Worm (Caenorhabditis elegans) whole organism, L1 larva: ENCODE results near the gene unc-31.
A peak's percentile ranks its signal among the peaks of the same experiment; 100 is the strongest.

Experiments
- F16B12.6 ChIP-seq: fragments of 150-350 bp; optimal IDR thresholded peaks from 2 replicates; lab custom pipeline; 2014; ENCODE audit warnings: missing biosample characterization, missing genetic modification characterization
- Y116A8C.19 ChIP-seq: sonication (generic microtip); optimal IDR thresholded peaks from 2 replicates; lab custom pipeline; 2016; ENCODE audit warnings: missing compliant biosample characterization, missing genetic modification characterization, borderline replicate concordance
- alr-1 ChIP-seq: fragments of 200-800 bp; sonication (Bioruptor generic); optimal IDR thresholded peaks from 2 replicates; lab custom pipeline; 2018; ENCODE audit warnings: borderline replicate concordance, mild to moderate bottlenecking, missing genetic modification characterization, missing compliant biosample characterization
- blmp-1 ChIP-seq: fragments of 150-350 bp; optimal IDR thresholded peaks from 2 replicates; lab custom pipeline; 2014; ENCODE audit warnings: missing biosample characterization, missing genetic modification characterization
- ceh-63 ChIP-seq: fragments of 200-800 bp; sonication (Bioruptor generic); optimal IDR thresholded peaks from 2 replicates; lab custom pipeline; 2018; ENCODE audit warnings: mild to moderate bottlenecking, missing genetic modification characterization, missing compliant biosample characterization
- ceh-82 ChIP-seq, 3 experiments: fragments of 150-350 bp in 1 of 3; sonication (generic microtip) in 2 of 3; optimal IDR thresholded peaks; 2 replicates each; lab custom pipeline; 2014 to 2017; ENCODE audit warnings: missing biosample characterization in 3 of 3, missing genetic modification characterization in 3 of 3
- ceh-88 ChIP-seq: fragments of 200-800 bp; sonication (Bioruptor generic); IDR thresholded peaks from 2 replicates; pipeline ENCODE4 v1.3.6; 2022; ENCODE audit warnings: missing genetic modification characterization, missing compliant biosample characterization
- ces-1 ChIP-seq: fragments of 150-350 bp; optimal IDR thresholded peaks from 2 replicates; lab custom pipeline; 2014; ENCODE audit warnings: missing biosample characterization, missing genetic modification reagents, missing genetic modification characterization
- dpl-1 ChIP-seq, 3 experiments: fragments of 150-350 bp in 2 of 3; sonication (generic microtip) in 1 of 3; optimal IDR thresholded peaks; 2 replicates each; lab custom pipeline; 2014 to 2017; ENCODE audit warnings: missing biosample characterization in 3 of 3, missing genetic modification characterization in 3 of 3, missing genetic modification reagents in 3 of 3
- dsc-1 ChIP-seq: sonication (generic microtip); optimal IDR thresholded peaks from 2 replicates; lab custom pipeline; 2016; ENCODE audit warnings: mild to moderate bottlenecking, missing genetic modification characterization, missing compliant biosample characterization
- efl-1 ChIP-seq, 4 experiments: fragments of 150-350 bp; optimal IDR thresholded peaks in 3 of 4; peaks in 1 of 4; 1 replicate in 1 of 4; 2 replicates in 3 of 4; lab custom pipeline; 2014; ENCODE audit warnings: missing biosample characterization in 2 of 4, missing genetic modification characterization in 2 of 4, missing genetic modification reagents in 2 of 4
- efl-3 ChIP-seq: fragments of 200-800 bp; sonication (Bioruptor generic); optimal IDR thresholded peaks from 2 replicates; lab custom pipeline; 2018; ENCODE audit warnings: mild to moderate bottlenecking, missing genetic modification characterization, missing compliant biosample characterization
- egl-27 ChIP-seq, 2 experiments: fragments of 150-350 bp in 1 of 2; sonication (generic microtip); optimal IDR thresholded peaks; 3 replicates each; lab custom pipeline; 2017 to 2018; ENCODE audit warnings: missing biosample characterization in 2 of 2, missing genetic modification characterization in 2 of 2, missing genetic modification reagents in 2 of 2
- elt-2 ChIP-seq: sonication (generic microtip); optimal IDR thresholded peaks from 2 replicates; lab custom pipeline; 2016; ENCODE audit warnings: missing genetic modification characterization, mild to moderate bottlenecking, inconsistent platforms, missing compliant biosample characterization, missing genetic modification reagents
- ets-5 ChIP-seq: fragments of 200-800 bp; sonication (Bioruptor generic); IDR thresholded peaks from 2 replicates; pipeline ENCODE4 v1.3.6; 2022; ENCODE audit warnings: missing genetic modification characterization, missing compliant biosample characterization
- fkh-10 ChIP-seq: sonication (generic microtip); optimal IDR thresholded peaks from 2 replicates; lab custom pipeline; 2017; ENCODE audit warnings: missing biosample characterization, missing genetic modification reagents, missing genetic modification characterization
- fkh-4 ChIP-seq: sonication (generic microtip); optimal IDR thresholded peaks from 2 replicates; lab custom pipeline; 2016; ENCODE audit warnings: missing compliant biosample characterization, missing genetic modification characterization, borderline replicate concordance
- fkh-8 ChIP-seq: sonication (generic microtip); optimal IDR thresholded peaks from 2 replicates; lab custom pipeline; 2016; ENCODE audit warnings: mild to moderate bottlenecking, missing genetic modification characterization, missing compliant biosample characterization
- grh-1 ChIP-seq: fragments of 200-800 bp; sonication (Bioruptor generic); IDR thresholded peaks from 2 replicates; pipeline ENCODE4 v1.3.6; 2022; ENCODE audit warnings: missing genetic modification reagents, missing genetic modification characterization, missing compliant biosample characterization
- hlh-4 ChIP-seq: sonication (generic microtip); optimal IDR thresholded peaks from 2 replicates; lab custom pipeline; 2016; ENCODE audit warnings: mild to moderate bottlenecking, missing genetic modification characterization, missing compliant biosample characterization
- hpl-2 ChIP-seq: fragments of 150-350 bp; optimal IDR thresholded peaks from 2 replicates; lab custom pipeline; 2014; ENCODE audit warnings: missing biosample characterization, missing genetic modification reagents, missing genetic modification characterization
- isw-1 ChIP-seq: fragments of 200-800 bp; sonication (Bioruptor generic); IDR thresholded peaks from 2 replicates; pipeline ENCODE4 v1.3.6; 2022; ENCODE audit warnings: missing genetic modification characterization, missing compliant biosample characterization
- lin-14 ChIP-seq: fragments of 200-800 bp; sonication (Bioruptor generic); optimal IDR thresholded peaks from 2 replicates; lab custom pipeline; 2018; ENCODE audit warnings: mild to moderate bottlenecking, missing genetic modification characterization, moderate library complexity, missing compliant biosample characterization
- lir-3 ChIP-seq: sonication (generic microtip); optimal IDR thresholded peaks from 2 replicates; lab custom pipeline; 2016; ENCODE audit warnings: mild to moderate bottlenecking, missing genetic modification characterization, moderate library complexity, missing compliant biosample characterization; ENCODE audit not compliant: poor library complexity
- lsy-2 ChIP-seq, 2 experiments: fragments of 150-350 bp; optimal IDR thresholded peaks; 2 replicates each; lab custom pipeline; 2014; ENCODE audit warnings: missing biosample characterization in 2 of 2, missing genetic modification characterization in 2 of 2
- mab-9 ChIP-seq: fragments of 200-800 bp; sonication (Bioruptor generic); IDR thresholded peaks from 2 replicates; pipeline ENCODE4 v1.3.6; 2022; ENCODE audit warnings: missing genetic modification reagents, missing genetic modification characterization, missing compliant biosample characterization
- mef-2 ChIP-seq: fragments of 150-350 bp; optimal IDR thresholded peaks from 2 replicates; lab custom pipeline; 2014; ENCODE audit warnings: missing biosample characterization, missing genetic modification characterization
- mep-1 ChIP-seq: fragments of 150-350 bp; optimal IDR thresholded peaks from 2 replicates; lab custom pipeline; 2014; ENCODE audit warnings: missing biosample characterization, missing genetic modification characterization
- nhr-12 ChIP-seq: sonication (generic microtip); optimal IDR thresholded peaks from 2 replicates; lab custom pipeline; 2017; ENCODE audit warnings: missing biosample characterization, missing genetic modification characterization
- nhr-19 ChIP-seq: fragments of 200-800 bp; sonication (Bioruptor generic); conservative IDR thresholded peaks from 2 replicates; pipeline ENCODE4 v1.3.6; 2022; ENCODE audit warnings: missing genetic modification characterization, missing compliant biosample characterization
- nhr-20 ChIP-seq: sonication (generic microtip); optimal IDR thresholded peaks from 2 replicates; lab custom pipeline; 2016; ENCODE audit warnings: mild to moderate bottlenecking, missing genetic modification characterization, missing compliant biosample characterization
- nhr-28 ChIP-seq: fragments of 150-350 bp; optimal IDR thresholded peaks from 2 replicates; lab custom pipeline; 2014; ENCODE audit warnings: missing biosample characterization, missing genetic modification characterization
- nhr-71 ChIP-seq: sonication (generic microtip); optimal IDR thresholded peaks from 2 replicates; lab custom pipeline; 2016; ENCODE audit warnings: mild to moderate bottlenecking, missing genetic modification characterization, moderate library complexity, missing compliant biosample characterization
- nhr-76 ChIP-seq: sonication (generic microtip); optimal IDR thresholded peaks from 2 replicates; lab custom pipeline; 2017; ENCODE audit warnings: missing biosample characterization, missing genetic modification characterization
- nhr-77 ChIP-seq: fragments of 150-350 bp; optimal IDR thresholded peaks from 2 replicates; lab custom pipeline; 2014; ENCODE audit warnings: missing biosample characterization, missing genetic modification characterization
- nhr-84 ChIP-seq: sonication (generic microtip); optimal IDR thresholded peaks from 2 replicates; lab custom pipeline; 2017; ENCODE audit warnings: missing biosample characterization, missing genetic modification characterization
- pax-3 ChIP-seq: fragments of 200-800 bp; sonication (Bioruptor generic); optimal IDR thresholded peaks from 2 replicates; lab custom pipeline; 2018; ENCODE audit warnings: mild to moderate bottlenecking, missing genetic modification characterization, moderate library complexity, missing compliant biosample characterization
- pqm-1 ChIP-seq: sonication (generic microtip); optimal IDR thresholded peaks from 3 replicates; lab custom pipeline; 2017; ENCODE audit warnings: missing biosample characterization, missing genetic modification characterization
- skn-1 ChIP-seq: fragments of 150-350 bp; optimal IDR thresholded peaks from 2 replicates; lab custom pipeline; 2014; ENCODE audit warnings: missing biosample characterization, missing genetic modification characterization
- snpc-4 ChIP-seq: fragments of 150-350 bp; optimal IDR thresholded peaks from 2 replicates; lab custom pipeline; 2014; ENCODE audit warnings: missing biosample characterization, missing genetic modification characterization
- sptf-1 ChIP-seq: fragments of 150-350 bp; optimal IDR thresholded peaks from 2 replicates; lab custom pipeline; 2014; ENCODE audit warnings: missing biosample characterization, missing genetic modification characterization
- swsn-7 ChIP-seq: sonication (generic microtip); optimal IDR thresholded peaks from 2 replicates; lab custom pipeline; 2016; ENCODE audit warnings: missing genetic modification characterization, missing compliant biosample characterization
- tbx-2 ChIP-seq: sonication (generic microtip); optimal IDR thresholded peaks from 2 replicates; lab custom pipeline; 2016; ENCODE audit warnings: missing genetic modification characterization, missing compliant biosample characterization
- unc-130 ChIP-seq: fragments of 150-350 bp; optimal IDR thresholded peaks from 2 replicates; lab custom pipeline; 2017; ENCODE audit warnings: missing biosample characterization, missing genetic modification characterization, inconsistent platforms
- unc-30 ChIP-seq: sonication (generic microtip); optimal IDR thresholded peaks from 2 replicates; lab custom pipeline; 2017; ENCODE audit warnings: missing biosample characterization, missing genetic modification characterization
- unc-62 ChIP-seq: fragments of 150-350 bp; optimal IDR thresholded peaks from 2 replicates; lab custom pipeline; 2014; ENCODE audit warnings: missing biosample characterization, missing genetic modification reagents, missing genetic modification characterization
- unc-86 ChIP-seq: sonication (generic microtip); optimal IDR thresholded peaks from 2 replicates; lab custom pipeline; 2016; ENCODE audit warnings: missing genetic modification characterization, missing compliant biosample characterization
- unc-98 ChIP-seq: fragments of 200-800 bp; sonication (Bioruptor generic); IDR thresholded peaks from 2 replicates; pipeline ENCODE4 v1.3.6; 2022; ENCODE audit warnings: missing genetic modification characterization, missing compliant biosample characterization
- vab-15 ChIP-seq: sonication (generic microtip); optimal IDR thresholded peaks from 2 replicates; lab custom pipeline; 2017; ENCODE audit warnings: missing genotype, mild to moderate bottlenecking, missing genetic modification characterization, missing compliant biosample characterization
- xbp-1 ChIP-seq: sonication (generic microtip); optimal IDR thresholded peaks from 2 replicates; lab custom pipeline; 2016; ENCODE audit warnings: missing genetic modification characterization, missing compliant biosample characterization

The unc-31 gene

DNA sequence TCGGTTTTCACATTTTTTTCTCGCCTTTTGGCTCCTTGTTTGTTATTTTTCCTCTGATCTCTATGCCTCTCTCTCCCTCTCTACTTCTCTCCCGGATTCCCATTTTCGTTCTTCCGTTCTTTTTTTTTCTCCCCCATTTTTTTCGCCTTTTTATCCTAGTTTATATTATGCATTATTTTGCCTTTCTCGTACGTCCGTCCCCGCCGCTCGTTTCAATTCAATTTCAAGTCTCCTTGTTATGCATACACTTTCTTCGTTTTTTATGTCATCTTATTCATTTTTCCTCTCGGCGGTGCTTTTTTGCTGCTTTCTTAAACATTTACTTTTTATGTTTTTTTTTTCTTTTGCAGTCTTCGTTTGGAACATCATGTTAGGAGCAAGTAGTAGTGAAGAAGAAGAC, at the start of gene unc-31:
Gene unc-31, plus strand, starts transcription at position 349 of the 400 bp plus-strand sequence.
- TF ChIP-seq fkh-10 (peak; percentile 77), unc-30 (tag; lab: Kevin White, UChicago) (no peak), lin-14 (GFP tag; lab: Kevin White, UChicago) (peak; percentile 68)
- TF ChIP-seq, all 84 proteins: peak for 2

DNA sequence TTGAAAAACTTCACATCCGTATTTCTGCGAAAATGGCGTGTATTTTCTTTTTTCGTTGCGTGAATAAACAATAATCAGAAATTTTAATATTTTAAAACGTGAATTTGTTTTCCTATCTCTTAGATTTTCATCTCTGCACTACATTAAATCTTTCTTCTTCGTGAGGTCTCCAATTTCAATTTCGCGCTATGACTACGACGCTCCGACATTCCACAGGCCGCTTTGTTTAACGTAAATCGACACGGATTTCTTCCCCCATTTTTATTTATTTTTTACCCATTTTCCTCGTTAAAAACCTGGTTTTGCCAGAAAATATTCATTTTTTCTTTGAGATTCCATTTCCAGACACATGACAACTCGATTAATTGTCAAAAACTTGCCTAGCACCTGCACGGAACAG, 49.0 kb upstream of the unc-31 start, which contains the start of the genes T23F6.3 and rbd-1:
Gene T23F6.3, minus strand, starts transcription at position 120 of the 400 bp plus-strand sequence.
Gene rbd-1, plus strand, starts transcription at position 346 of the 400 bp plus-strand sequence.
- TF ChIP-seq unc-30 (tag; lab: Kevin White, UChicago): peak; percentile 44
- no peak for TF ChIP-seq efl-3 (GFP tag; lab: Kevin White, UChicago)
- no peak for TF ChIP-seq ets-5 (GFP tag; lab: Robert Waterston, UW)
- peak; percentile 100 for TF ChIP-seq dpl-1 (GFP tag; optimal IDR thresholded peaks at IDR 0.05; lab: Kevin White, UChicago)
- TF ChIP-seq hlh-4: no peak
- peak; percentile 68 for TF ChIP-seq snpc-4 (tag; lab: Kevin White, UChicago)
- TF ChIP-seq ceh-82 (tag; optimal IDR thresholded peaks at IDR 0.05; lab: Kevin White, UChicago): peak; percentile 93 to 96 (median 94)
- peak; percentile 93 for TF ChIP-seq nhr-19 (GFP tag; lab: Robert Waterston, UW)
- no peak for TF ChIP-seq nhr-12 (tag; lab: Kevin White, UChicago)
- peak; percentile 81 for TF ChIP-seq fkh-4
- TF ChIP-seq mab-9 (GFP tag; lab: Robert Waterston, UW): peak; percentile 72
- peak; percentile 96 for TF ChIP-seq nhr-71
- no peak for TF ChIP-seq unc-62 (GFP tag; lab: Kevin White, UChicago)
- peak; percentile 81 for TF ChIP-seq mep-1
- peak; percentile 92 for TF ChIP-seq dsc-1 (tag; lab: Kevin White, UChicago)
- peak; percentile 82 for TF ChIP-seq nhr-77 (tag; lab: Kevin White, UChicago)
- TF ChIP-seq ces-1 (GFP tag; lab: Kevin White, UChicago): no peak
- peak; percentile 100 for TF ChIP-seq efl-1 (optimal IDR thresholded peaks at IDR 0.05; lab: Kevin White, UChicago)
- peak; percentile 100 for TF ChIP-seq efl-1 (GFP tag; optimal IDR thresholded peaks at IDR 0.05 in 1 of 2; lab: Kevin White, UChicago)
- TF ChIP-seq swsn-7 (tag; lab: Kevin White, UChicago): peak; percentile 92
- TF ChIP-seq tbx-2 (tag; lab: Kevin White, UChicago): peak; percentile 95
- TF ChIP-seq alr-1 (tag; lab: Kevin White, UChicago): no peak
- TF ChIP-seq hpl-2 (GFP tag; lab: Kevin White, UChicago): peak; percentile 84
- TF ChIP-seq vab-15 (tag; lab: Kevin White, UChicago): peak; percentile 66
- TF ChIP-seq nhr-28: no peak
- peak in 1 of 2 experiments; percentile 47 for TF ChIP-seq egl-27 (tag; optimal IDR thresholded peaks at IDR 0.05; lab: Kevin White, UChicago)
- TF ChIP-seq ceh-88 (GFP tag; lab: Robert Waterston, UW): peak; percentile 85
- no peak for TF ChIP-seq nhr-76 (tag; lab: Kevin White, UChicago)
- TF ChIP-seq grh-1 (GFP tag; lab: Robert Waterston, UW): peak; percentile 76
- peak; percentile 69 for TF ChIP-seq skn-1 (tag; lab: Kevin White, UChicago)
- TF ChIP-seq xbp-1 (tag; lab: Kevin White, UChicago): peak; percentile 89
- no peak for TF ChIP-seq sptf-1 (tag; lab: Kevin White, UChicago)
- TF ChIP-seq lsy-2 (tag; optimal IDR thresholded peaks at IDR 0.05; lab: Kevin White, UChicago): peak; percentile 93 to 94
- TF ChIP-seq nhr-84 (tag; lab: Kevin White, UChicago): no peak
- no peak for TF ChIP-seq pqm-1
- TF ChIP-seq blmp-1: peak; percentile 86
- TF ChIP-seq elt-2: peak; percentile 74
- TF ChIP-seq F16B12.6: peak; percentile 63
- peak; percentile 86 for TF ChIP-seq pax-3
- TF ChIP-seq nhr-20 (tag; lab: Kevin White, UChicago): peak; percentile 95
- peak; percentile 89 for TF ChIP-seq unc-86
- TF ChIP-seq unc-130: peak; percentile 95
- TF ChIP-seq unc-98 (GFP tag; lab: Robert Waterston, UW): peak; percentile 43; the same call in 1 of the 2 replicates
- peak; percentile 44 for TF ChIP-seq mef-2
- TF ChIP-seq Y116A8C.19 (tag; lab: Kevin White, UChicago): no peak
- no peak for TF ChIP-seq ceh-63 (GFP tag; lab: Kevin White, UChicago)
- peak; percentile 88 for TF ChIP-seq lir-3 (tag; lab: Kevin White, UChicago)
- TF ChIP-seq isw-1 (GFP tag; lab: Robert Waterston, UW): peak; percentile 87
- TF ChIP-seq fkh-8 (tag; lab: Kevin White, UChicago): peak; percentile 78
